Worm (Caenorhabditis elegans): ENCODE results near the gene nhr-187.

ce11 chrV:3889113-3889512 lies 26.4 kb upstream of the nhr-187 start, which contains the start of gene C17E7.13:
- no peak for TF ChIP-seq saeg-2 (GFP tag; IDR thresholded peaks at IDR 0.05)
- no peak for TF ChIP-seq lin-39 (tag; optimal IDR thresholded peaks at IDR 0.05)
- no peak for TF ChIP-seq egl-27 (tag; optimal IDR thresholded peaks at IDR 0.05)
- TF ChIP-seq dmd-8 (GFP tag; IDR thresholded peaks at IDR 0.05): no peak
- no peak for TF ChIP-seq nhr-76 (tag; optimal IDR thresholded peaks at IDR 0.05)
- no peak for TF ChIP-seq lin-15B (tag; optimal IDR thresholded peaks at IDR 0.05)
- no peak for TF ChIP-seq dmd-9 (GFP tag; IDR thresholded peaks at IDR 0.05)
- no peak for TF ChIP-seq ceh-62 (tag; optimal IDR thresholded peaks at IDR 0.05)
- TF ChIP-seq lin-13 (GFP tag; optimal IDR thresholded peaks at IDR 0.05): no peak
- TF ChIP-seq ces-1 (GFP tag; optimal IDR thresholded peaks at IDR 0.05): no peak
- TF ChIP-seq ztf-7 (tag; optimal IDR thresholded peaks at IDR 0.05): no peak
- no peak for TF ChIP-seq unc-130 (GFP tag; optimal IDR thresholded peaks at IDR 0.05)
- TF ChIP-seq zag-1 (tag; optimal IDR thresholded peaks at IDR 0.05): no peak

All from whole organism, L4 larva.